Fruit fly (Drosophila melanogaster): ENCODE results near the gene mRpL11.

The mRpL11 gene

dm6 chr3R:14477085-14477762 is 34.4 kb upstream of the mRpL11 start (continued):
- TF ChIP-seq zf30C (GFP tag; optimal IDR thresholded peaks at IDR 0.05), result no peak
- no peak for TF ChIP-seq CG17359 (tag; optimal IDR thresholded peaks at IDR 0.05)
- TF ChIP-seq phol (tag; optimal IDR thresholded peaks at IDR 0.05), result no peak
- TF ChIP-seq Awh (GFP tag; IDR thresholded peaks at IDR 0.05), result no peak
- TF ChIP-seq wor (GFP tag; IDR thresholded peaks at IDR 0.05), result no peak
- TF ChIP-seq gem (tag; optimal IDR thresholded peaks at IDR 0.05), result no peak
- TF ChIP-seq Med (GFP tag), result peak; percentile 74
- TF ChIP-seq Taf1 (GFP tag; IDR thresholded peaks at IDR 0.05), result no peak
- no peak for TF ChIP-seq CG4404 (GFP tag; IDR thresholded peaks at IDR 0.05)
- TF ChIP-seq Ptx1 (GFP tag; IDR thresholded peaks at IDR 0.05), result no peak
- TF ChIP-seq CG10321 (GFP tag; IDR thresholded peaks at IDR 0.05), result no peak
- no peak for TF ChIP-seq CG12744 (GFP tag; optimal IDR thresholded peaks at IDR 0.05)
- TF ChIP-seq CG31224 (GFP tag; IDR thresholded peaks at IDR 0.05), result no peak
- no peak for TF ChIP-seq CG12071 (GFP tag; optimal IDR thresholded peaks at IDR 0.05)
- no peak for TF ChIP-seq exex (tag; optimal IDR thresholded peaks at IDR 0.05)
- no peak for TF ChIP-seq ems (GFP tag; optimal IDR thresholded peaks at IDR 0.05)
- TF ChIP-seq CG6683 (GFP tag; optimal IDR thresholded peaks at IDR 0.05), result no peak
- TF ChIP-seq Adf1 (GFP tag; IDR thresholded peaks at IDR 0.05), result no peak
- TF ChIP-seq gce (GFP tag; IDR thresholded peaks at IDR 0.05), result no peak
- TF ChIP-seq Bgb (GFP tag; IDR thresholded peaks at IDR 0.05; ENCODE audit: partially characterized antibody), result no peak
- TF ChIP-seq CG13894 (tag; optimal IDR thresholded peaks at IDR 0.05), result peak; percentile 34
- TF ChIP-seq CG7556 (GFP tag; optimal IDR thresholded peaks at IDR 0.05), result no peak
- TF ChIP-seq CG10209 (GFP tag; optimal IDR thresholded peaks at IDR 0.05), result no peak
- TF ChIP-seq CG2875 (GFP tag; optimal IDR thresholded peaks at IDR 0.05), result no peak
- no peak for TF ChIP-seq ATbp (GFP tag; optimal IDR thresholded peaks at IDR 0.05)
- peak; percentile 51 for TF ChIP-seq sens (GFP tag)
- no peak for TF ChIP-seq CG8290 (GFP tag; optimal IDR thresholded peaks at IDR 0.05)
- TF ChIP-seq CG8290 (tag; optimal IDR thresholded peaks at IDR 0.05), result no peak
- TF ChIP-seq kah (GFP tag; optimal IDR thresholded peaks at IDR 0.05), result no peak
- TF ChIP-seq CG6765 (GFP tag; optimal IDR thresholded peaks at IDR 0.05), result no peak
- peak; percentile 90 for TF ChIP-seq sd (tag; optimal IDR thresholded peaks at IDR 0.05)

- TF ChIP-seq CG3726 (GFP tag; IDR thresholded peaks at IDR 0.05), result no peak
- no peak for TF ChIP-seq CG1832 (GFP tag; optimal IDR thresholded peaks at IDR 0.05)
- TF ChIP-seq chm (GFP tag; IDR thresholded peaks at IDR 0.05), result peak; percentile 9; the same call in 1 of the 2 replicates
- TF ChIP-seq zen (tag; optimal IDR thresholded peaks at IDR 0.05), result peak; percentile 71
- TF ChIP-seq nau (GFP tag; optimal IDR thresholded peaks at IDR 0.05), result no peak
- TF ChIP-seq hbn (GFP tag; IDR thresholded peaks at IDR 0.05; ENCODE audit: partially characterized antibody), result no peak
- TF ChIP-seq tll (GFP tag; optimal IDR thresholded peaks at IDR 0.05), result peak in 1 of 2 experiments; percentile 24
- TF ChIP-seq twi (tag; optimal IDR thresholded peaks at IDR 0.05), result peak; percentile 97
- no peak for TF ChIP-seq gsb-n (tag; optimal IDR thresholded peaks at IDR 0.05)
- TF ChIP-seq kni (GFP tag; optimal IDR thresholded peaks at IDR 0.05), result peak; percentile 52
- TF ChIP-seq Blimp-1 (GFP tag; optimal IDR thresholded peaks at IDR 0.05), result peak; percentile 92
- TF ChIP-seq PHDP (tag; optimal IDR thresholded peaks at IDR 0.05), result no peak
- TF ChIP-seq CG2875 (GFP tag; optimal IDR thresholded peaks at IDR 0.05), result no peak
- TF ChIP-seq CG18599 (GFP tag; optimal IDR thresholded peaks at IDR 0.05), result no peak
- TF ChIP-seq CG6791 (GFP tag; IDR thresholded peaks at IDR 0.05; ENCODE audit: partially characterized antibody), result 0 out of 3 replicates have a peak, but pooled peaks have one; percentile 36
- TF ChIP-seq CkIIα-i1 (GFP tag; IDR thresholded peaks at IDR 0.05), result no peak
- TF ChIP-seq cg (GFP tag; optimal IDR thresholded peaks at IDR 0.05), result peak; percentile 82
- TF ChIP-seq unc-4 (GFP tag; IDR thresholded peaks at IDR 0.05; ENCODE audit: partially characterized antibody), result no peak
- TF ChIP-seq ftz-f1 (GFP tag; optimal IDR thresholded peaks at IDR 0.05), result no peak
- peak; percentile 49 for TF ChIP-seq pros (GFP tag; optimal IDR thresholded peaks at IDR 0.05)
Measured at dm6 chr3R:14477877-14478437, 33.7 kb upstream of the mRpL11 start.

All from whole organism, embryonic.